Fruit fly (Drosophila melanogaster) whole organism, embryonic: ENCODE measurements around the gene Vajk1.

Experiments used
- Adf1 ChIP-seq: fragments of 200-800 bp; sonication (Bioruptor generic); IDR thresholded peaks from 2 replicates; pipeline ENCODE4 v1.3.6; 2022; ENCODE audit warnings: missing biosample characterization, missing genetic modification characterization
- Awh ChIP-seq: fragments of 200-800 bp; sonication (Bioruptor generic); IDR thresholded peaks from 2 replicates; pipeline ENCODE4, ENCODE4 v1.3.6; 2022; ENCODE audit warnings: missing biosample characterization, missing genetic modification characterization
- CG11696 ChIP-seq: fragments of 200-800 bp; sonication (Bioruptor generic); IDR thresholded peaks from 2 replicates; pipeline ENCODE4 v1.3.6; 2022; ENCODE audit warnings: missing biosample characterization, missing genetic modification characterization
- CG12744 ChIP-seq: fragments of 200-800 bp; sonication (Bioruptor generic); optimal IDR thresholded peaks from 2 replicates; lab custom pipeline; 2016; ENCODE audit warnings: missing biosample characterization, missing genetic modification characterization
- CG14860 ChIP-seq: fragments of 200-800 bp; sonication (Bioruptor generic); IDR thresholded peaks from 3 replicates; pipeline ENCODE4 v1.3.6; 2022; ENCODE audit warnings: missing biosample characterization, missing genetic modification characterization; ENCODE audit not compliant: partially characterized antibody
- CG15479 ChIP-seq: fragments of 200-800 bp; sonication (Bioruptor generic); optimal IDR thresholded peaks from 3 replicates; lab custom pipeline; 2019; ENCODE audit warnings: missing biosample characterization, mild to moderate bottlenecking, missing genetic modification characterization, moderate library complexity
- CG15514 ChIP-seq: fragments of 200-800 bp; sonication (Bioruptor generic); optimal IDR thresholded peaks from 3 replicates; lab custom pipeline; 2017; ENCODE audit warnings: missing biosample characterization, missing genetic modification characterization, mild to moderate bottlenecking, moderate library complexity, missing genetic modification reagents
- CG32532 ChIP-seq: fragments of 200-800 bp; sonication (Bioruptor generic); IDR thresholded peaks from 2 replicates; pipeline ENCODE4 v1.3.6; 2022; ENCODE audit warnings: missing biosample characterization, missing genetic modification characterization
- CG4707 ChIP-seq: fragments of 200-800 bp; sonication (Bioruptor generic); optimal IDR thresholded peaks from 2 replicates; lab custom pipeline; 2018; ENCODE audit warnings: missing biosample characterization, mild to moderate bottlenecking, missing genetic modification characterization, moderate library complexity
- CG5953 ChIP-seq: fragments of 200-800 bp; sonication (Bioruptor generic); IDR thresholded peaks from 2 replicates; pipeline ENCODE4 v1.3.6; 2022; ENCODE audit warnings: missing biosample characterization, missing genetic modification characterization
- CG6254 ChIP-seq: fragments of 200-800 bp; sonication (Bioruptor generic); optimal IDR thresholded peaks from 3 replicates; lab custom pipeline; 2017; ENCODE audit warnings: mild to moderate bottlenecking, missing biosample characterization, missing genetic modification reagents, missing genetic modification characterization
- CG6765 ChIP-seq: fragments of 200-800 bp; sonication (Bioruptor generic); optimal IDR thresholded peaks from 3 replicates; lab custom pipeline; 2017; ENCODE audit warnings: missing biosample characterization, mild to moderate bottlenecking, missing genetic modification characterization
- CG6854 ChIP-seq: fragments of 200-800 bp; sonication (Bioruptor generic); optimal IDR thresholded peaks from 3 replicates; lab custom pipeline; 2017; ENCODE audit warnings: missing biosample characterization, mild to moderate bottlenecking, missing genetic modification characterization
- CG9215 ChIP-seq: fragments of 200-800 bp; sonication (Bioruptor generic); IDR thresholded peaks from 2 replicates; pipeline ENCODE4 v1.3.6; 2022; ENCODE audit warnings: missing biosample characterization, missing genetic modification characterization
- CG9727 ChIP-seq: fragments of 200-800 bp; sonication (Bioruptor generic); optimal IDR thresholded peaks from 3 replicates; lab custom pipeline; 2017; ENCODE audit warnings: missing biosample characterization, mild to moderate bottlenecking, missing genetic modification characterization
- CG9797 ChIP-seq: fragments of 200-800 bp; sonication (Bioruptor generic); optimal IDR thresholded peaks from 3 replicates; lab custom pipeline; 2018; ENCODE audit warnings: missing biosample characterization, mild to moderate bottlenecking, missing genetic modification characterization
- CrebB ChIP-seq: fragments of 200-800 bp; sonication (Bioruptor generic); optimal IDR thresholded peaks from 3 replicates; lab custom pipeline; 2018; ENCODE audit warnings: missing biosample characterization, mild to moderate bottlenecking, missing genetic modification characterization
- Hey ChIP-seq: fragments of 200-800 bp; sonication (Bioruptor generic); optimal IDR thresholded peaks from 3 replicates; lab custom pipeline; 2018; ENCODE audit warnings: missing biosample characterization, mild to moderate bottlenecking, missing genetic modification characterization
- Kr ChIP-seq: fragments of 200-800 bp; sonication (Bioruptor generic); optimal IDR thresholded peaks from 2 replicates; lab custom pipeline; 2017; ENCODE audit warnings: missing biosample characterization, mild to moderate bottlenecking, missing genetic modification characterization
- NFAT ChIP-seq: fragments of 200-800 bp; sonication (Bioruptor generic); IDR thresholded peaks from 2 replicates; pipeline ENCODE4 v1.3.6; 2022; ENCODE audit warnings: missing biosample characterization, missing genetic modification characterization
- Neu2 ChIP-seq: fragments of 200-800 bp; sonication (Bioruptor generic); optimal IDR thresholded peaks from 3 replicates; lab custom pipeline; 2016; ENCODE audit warnings: missing biosample characterization, missing genetic modification characterization, borderline replicate concordance
- Pdp1 ChIP-seq, 2 experiments: fragments of 200-800 bp; sonication (Bioruptor generic); optimal IDR thresholded peaks; 3 replicates each; lab custom pipeline; 2016; ENCODE audit warnings: missing biosample characterization in 2 of 2, missing genetic modification characterization in 2 of 2, mild to moderate bottlenecking in 1 of 2, moderate library complexity in 1 of 2
- Trl ChIP-seq, 3 experiments: fragments of >200 bp in 2 of 3; fragments of 200-800 bp in 1 of 3; sonication (Bioruptor generic) in 1 of 3; optimal IDR thresholded peaks; 2 replicates in 1 of 3; 3 replicates in 2 of 3; lab custom pipeline; 2016 to 2017; ENCODE audit warnings: missing biosample characterization in 1 of 3, missing genetic modification characterization in 1 of 3
- Vsx1 ChIP-seq: fragments of 200-800 bp; sonication (Bioruptor generic); optimal IDR thresholded peaks from 2 replicates; lab custom pipeline; 2017; ENCODE audit warnings: missing biosample characterization, mild to moderate bottlenecking, missing genetic modification characterization, missing genetic modification reagents
- aop ChIP-seq: fragments of 200-800 bp; sonication (Bioruptor generic); IDR thresholded peaks from 2 replicates; pipeline ENCODE4 v1.3.6; 2022; ENCODE audit warnings: missing biosample characterization, missing genetic modification characterization
- ato ChIP-seq: fragments of 200-800 bp; sonication (Bioruptor generic); IDR thresholded peaks from 2 replicates; pipeline ENCODE4 v1.3.6; 2022; ENCODE audit warnings: missing biosample characterization, missing genetic modification characterization; ENCODE audit not compliant: partially characterized antibody
- bbx ChIP-seq: fragments of 200-800 bp; sonication (Bioruptor generic); IDR thresholded peaks from 2 replicates; pipeline ENCODE4 v1.3.6; 2022; ENCODE audit warnings: missing biosample characterization, missing genetic modification characterization; ENCODE audit not compliant: partially characterized antibody
- bsh ChIP-seq, 2 experiments: fragments of 200-800 bp; sonication (Bioruptor generic); optimal IDR thresholded peaks; 2 replicates each; lab custom pipeline; 2017 to 2018; ENCODE audit warnings: mild to moderate bottlenecking in 2 of 2, missing biosample characterization in 2 of 2, missing genetic modification characterization in 2 of 2, moderate library complexity in 1 of 2
- cg ChIP-seq: fragments of 200-800 bp; sonication (Bioruptor generic); optimal IDR thresholded peaks from 3 replicates; lab custom pipeline; 2019; ENCODE audit warnings: missing biosample characterization, mild to moderate bottlenecking, missing genetic modification characterization, moderate library complexity
- dpn ChIP-seq, 2 experiments: fragments of 200-800 bp; sonication (Bioruptor generic); optimal IDR thresholded peaks; 3 replicates each; lab custom pipeline; 2016; ENCODE audit warnings: missing biosample characterization in 2 of 2, missing genetic modification characterization in 2 of 2
- fd64A ChIP-seq: fragments of 200-800 bp; sonication (Bioruptor generic); optimal IDR thresholded peaks from 3 replicates; lab custom pipeline; 2018; ENCODE audit warnings: missing biosample characterization, mild to moderate bottlenecking, missing genetic modification characterization
- grau ChIP-seq: fragments of 200-800 bp; optimal IDR thresholded peaks from 3 replicates; lab custom pipeline; 2019; ENCODE audit warnings: missing biosample characterization, mild to moderate bottlenecking, missing genetic modification characterization, moderate library complexity
- hb ChIP-seq: fragments of 200-800 bp; sonication (Bioruptor generic); IDR thresholded peaks from 3 replicates; pipeline ENCODE4 v1.3.6; 2022; ENCODE audit warnings: missing biosample characterization, missing genetic modification characterization; ENCODE audit not compliant: partially characterized antibody
- ind ChIP-seq: fragments of 200-800 bp; sonication (Bioruptor generic); optimal IDR thresholded peaks from 3 replicates; lab custom pipeline; 2016; ENCODE audit warnings: missing biosample characterization, missing genetic modification characterization
- ken ChIP-seq: fragments of 200-800 bp; sonication (Bioruptor generic); IDR thresholded peaks from 3 replicates; pipeline ENCODE4 v1.3.6; 2022; ENCODE audit warnings: missing biosample characterization, missing genetic modification characterization
- mam ChIP-seq: fragments of 200-800 bp; sonication (Bioruptor generic); optimal IDR thresholded peaks from 3 replicates; lab custom pipeline; 2016; ENCODE audit warnings: missing biosample characterization, missing genetic modification characterization
- nerfin-1 ChIP-seq: fragments of 200-800 bp; sonication (Bioruptor generic); optimal IDR thresholded peaks from 3 replicates; lab custom pipeline; 2019; ENCODE audit warnings: missing biosample characterization, mild to moderate bottlenecking, missing genetic modification characterization, moderate library complexity
- pho ChIP-seq: fragments of 200-800 bp; sonication (Bioruptor generic); optimal IDR thresholded peaks from 2 replicates; lab custom pipeline; 2016; ENCODE audit warnings: missing biosample characterization, missing genetic modification characterization
- phol ChIP-seq: fragments of 200-800 bp; sonication (Bioruptor generic); optimal IDR thresholded peaks from 3 replicates; lab custom pipeline; 2018; ENCODE audit warnings: missing biosample characterization, mild to moderate bottlenecking, missing genetic modification characterization, moderate library complexity
- sisA ChIP-seq: fragments of 200-800 bp; sonication (Bioruptor generic); IDR thresholded peaks from 2 replicates; pipeline ENCODE4 v1.3.6; 2022; ENCODE audit warnings: missing biosample characterization, missing genetic modification characterization
- sr ChIP-seq: fragments of 200-800 bp; sonication (Bioruptor generic); IDR thresholded peaks from 3 replicates; pipeline ENCODE4 v1.3.6; 2022; ENCODE audit warnings: missing biosample characterization, missing genetic modification characterization
- tgo ChIP-seq: fragments of 200-800 bp; sonication (Bioruptor generic); IDR thresholded peaks from 3 replicates; pipeline ENCODE4 v1.3.6; 2022; ENCODE audit warnings: missing biosample characterization, missing genetic modification characterization
- vvl ChIP-seq: fragments of 200-800 bp; sonication (Bioruptor generic); IDR thresholded peaks from 2 replicates; pipeline ENCODE4 v1.3.6; 2022; ENCODE audit warnings: missing biosample characterization, missing genetic modification characterization
- wek ChIP-seq: fragments of 200-800 bp; sonication (Bioruptor generic); optimal IDR thresholded peaks from 3 replicates; lab custom pipeline; 2018; ENCODE audit warnings: missing biosample characterization, mild to moderate bottlenecking, missing genetic modification characterization, moderate library complexity

Gene Vajk1

DNA sequence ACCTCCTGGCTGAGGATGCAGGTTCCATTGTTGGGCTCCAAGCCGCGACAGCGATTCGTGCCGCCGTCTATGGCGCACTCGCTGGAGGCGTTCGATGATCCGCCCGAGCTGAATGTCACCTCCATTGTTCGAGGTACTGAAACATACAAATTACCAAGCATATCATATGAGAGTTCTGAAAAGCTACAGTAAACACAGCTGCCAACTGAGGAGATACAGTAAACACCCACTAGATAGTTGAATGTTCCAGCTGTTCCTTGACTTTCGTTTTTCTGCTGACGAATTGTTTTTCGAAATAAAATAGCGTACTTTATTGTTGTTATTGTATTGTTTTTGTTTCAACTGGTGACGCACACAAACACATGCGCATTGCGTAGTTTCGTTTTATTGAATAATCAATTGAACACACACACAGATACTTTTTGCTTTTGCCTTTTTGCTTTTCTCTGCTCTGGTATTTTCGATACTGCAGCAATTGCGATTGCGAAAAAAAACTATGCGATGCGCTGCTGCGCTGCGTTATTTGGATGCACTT, 19.5 kb downstream of the Vajk1 start:
- TF ChIP-seq sr (GFP tag; lab: Robert Waterston, UW) (0 out of 3 replicates have a peak, but pooled peaks have one; percentile 11), dpn (GFP tag; optimal IDR thresholded peaks at IDR 0.05; lab: Kevin White, UChicago) (peak in 1 of 2 experiments; percentile 23), Trl (optimal IDR thresholded peaks at IDR 0.05; lab: Kevin White, UChicago) (peak in 1 of 2 experiments; percentile 2), Trl (GFP tag; optimal IDR thresholded peaks at IDR 0.05; lab: Kevin White, UChicago) (no peak), Kr (GFP tag; lab: Kevin White, UChicago) (no peak), cg (GFP tag; lab: Kevin White, UChicago) (peak; percentile 84), Pdp1 (GFP tag; optimal IDR thresholded peaks at IDR 0.05; lab: Kevin White, UChicago) (peak in 1 of 2 experiments; percentile 97), CG9727 (GFP tag; lab: Kevin White, UChicago) (no peak), wek (GFP tag; lab: Kevin White, UChicago) (peak; percentile 57), grau (tag; lab: Kevin White, UChicago) (peak; percentile 83), tgo (GFP tag; lab: Robert Waterston, UW) (no peak), mam (GFP tag; lab: Kevin White, UChicago) (no peak), CG4707 (GFP tag; lab: Kevin White, UChicago) (no peak)

DNA sequence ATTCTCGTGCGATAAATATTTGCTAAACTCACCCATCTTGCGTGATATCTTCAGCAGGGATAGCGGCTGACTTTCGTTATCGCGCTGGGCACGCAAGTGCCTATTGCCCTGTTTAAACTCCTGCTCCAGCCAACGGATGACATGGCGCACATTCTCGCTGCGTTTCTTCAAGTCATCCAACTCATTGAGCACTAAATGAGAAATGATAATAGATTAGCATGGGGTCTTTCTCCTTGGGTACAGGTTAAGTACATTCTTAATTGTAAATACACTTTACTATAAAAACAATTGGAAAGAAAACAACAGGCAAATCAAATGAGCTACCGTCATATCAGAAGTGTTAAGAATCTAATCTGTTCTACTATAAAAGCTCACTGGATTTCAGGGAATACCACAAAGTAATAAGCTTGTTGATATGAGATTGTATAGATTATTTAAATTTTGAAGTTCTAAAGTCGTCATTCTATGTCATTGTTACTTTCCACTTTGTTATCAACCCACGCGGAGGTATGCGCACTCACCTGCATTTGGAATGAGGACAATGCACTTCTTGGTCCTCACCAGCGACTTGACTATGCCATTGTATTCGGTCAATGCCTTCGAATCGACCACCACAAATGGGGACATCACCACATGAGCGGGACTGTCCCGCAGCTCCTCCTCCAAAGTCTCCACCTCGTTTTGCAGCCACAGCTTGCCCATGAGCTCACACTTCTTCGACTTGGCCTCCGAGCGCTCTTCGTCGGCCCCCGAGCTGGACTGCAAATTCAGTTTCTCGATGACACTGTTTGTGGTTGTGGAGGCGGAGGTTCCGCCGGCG, 23.0 kb downstream of the Vajk1 start:
- TF ChIP-seq bbx (GFP tag; lab: Robert Waterston, UW) = 0 out of 2 replicates have a peak, but pooled peaks have one; percentile 24
- TF ChIP-seq CG9215 (GFP tag; lab: Robert Waterston, UW) = no peak
- no peak for TF ChIP-seq CG6854 (GFP tag; lab: Kevin White, UChicago)
- peak; percentile 43 for TF ChIP-seq CG15479 (GFP tag; lab: Kevin White, UChicago)

DNA sequence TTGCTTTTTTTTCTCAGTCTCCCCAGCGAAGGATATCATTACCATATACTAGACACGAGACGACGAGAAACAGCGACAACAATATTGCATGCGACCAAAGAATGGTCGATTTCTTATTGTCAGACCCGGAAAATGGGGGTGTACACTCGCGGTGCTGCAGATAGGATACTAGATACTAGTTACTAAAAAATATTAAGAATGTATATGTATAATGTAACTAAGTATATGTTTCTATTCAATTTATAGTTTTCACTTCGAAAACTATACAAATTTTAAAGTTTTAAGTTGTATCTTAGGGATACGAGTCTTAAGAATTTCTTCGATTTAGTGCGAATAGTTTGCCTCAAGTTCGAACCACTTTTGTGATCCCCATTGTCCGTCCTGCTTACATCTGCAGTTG, 29.9 kb downstream of the Vajk1 start:
- TF ChIP-seq Neu2 (GFP tag; lab: Kevin White, UChicago) (no peak), CG6254 (GFP tag; lab: Kevin White, UChicago) (peak; percentile 20), aop (GFP tag; lab: Robert Waterston, UW) (no peak), CG11696 (peak; percentile 86), ind (GFP tag; lab: Kevin White, UChicago) (no peak), Adf1 (no peak), Hey (tag; lab: Kevin White, UChicago) (no peak), Vsx1 (GFP tag; lab: Kevin White, UChicago) (no peak), sisA (GFP tag; lab: Robert Waterston, UW) (no peak), CG15514 (GFP tag; lab: Kevin White, UChicago) (no peak), nerfin-1 (tag; lab: Kevin White, UChicago) (peak; percentile 4), CG32532 (GFP tag; lab: Robert Waterston, UW) (no peak), pho (GFP tag; lab: Kevin White, UChicago) (no peak), CrebB (tag; lab: Kevin White, UChicago) (no peak), CG12744 (GFP tag; lab: Kevin White, UChicago) (no peak), NFAT (no peak), Awh (GFP tag; lab: Robert Waterston, UW) (peak; percentile 40), ken (GFP tag; lab: Robert Waterston, UW) (no peak), CG5953 (GFP tag; lab: Robert Waterston, UW) (no peak), fd64A (no peak), bsh (GFP tag; optimal IDR thresholded peaks at IDR 0.05; lab: Kevin White, UChicago) (peak in 1 of 2 experiments; percentile 40), hb (GFP tag; lab: Robert Waterston, UW) (no peak), CG6765 (GFP tag; lab: Kevin White, UChicago) (no peak), ato (GFP tag; lab: Robert Waterston, UW) (no peak), phol (tag; lab: Kevin White, UChicago) (peak; percentile 46), CG14860 (no peak), vvl (peak; percentile 44; the same call in 1 of the 2 replicates), CG9797 (GFP tag; lab: Kevin White, UChicago) (no peak)
